Worm (Caenorhabditis elegans) whole organism, early embryonic: ENCODE data around the gene B0024.4.

Experiments used
- ama-1 ChIP-seq: fragments of 150-350 bp; optimal IDR thresholded peaks from 2 replicates; lab custom pipeline; 2014
- flt-1 ChIP-seq: fragments of 200-800 bp; sonication (Bioruptor generic); IDR thresholded peaks from 2 replicates; pipeline ENCODE4 v1.3.6; 2022; ENCODE audit warnings: missing genetic modification characterization, missing compliant biosample characterization
- hnd-1 ChIP-seq: sonication (generic microtip); optimal IDR thresholded peaks from 2 replicates; lab custom pipeline; 2016; ENCODE audit warnings: missing genetic modification characterization, missing compliant biosample characterization
- scrt-1 ChIP-seq: fragments of 200-800 bp; sonication (Bioruptor generic); IDR thresholded peaks from 2 replicates; pipeline ENCODE4 v1.3.6; 2022; ENCODE audit warnings: missing genetic modification characterization, missing compliant biosample characterization
- tbx-11 ChIP-seq: fragments of 200-800 bp; sonication (Bioruptor generic); IDR thresholded peaks from 2 replicates; pipeline ENCODE4 v1.3.6; 2022; ENCODE audit warnings: missing genetic modification characterization, missing compliant biosample characterization

ce11 chrV:10313953-10314352 is 16.8 kb downstream of the B0024.4 start, which contains the start of gene gcy-6:
- TF ChIP-seq scrt-1 (GFP tag; lab: Robert Waterston, UW) (no peak), ama-1 (lab: Kevin White, UChicago) (no peak), flt-1 (no peak), tbx-11 (no peak), hnd-1 (tag; lab: Kevin White, UChicago) (no peak)
